Fruit fly (Drosophila melanogaster) whole organism, embryonic: ENCODE results near the gene SsRbeta.

Experiments used
- Bdp1 ChIP-seq: fragments of 200-800 bp; sonication (Bioruptor generic); optimal IDR thresholded peaks from 3 replicates; lab custom pipeline; 2016; ENCODE audit warnings: missing biosample characterization, missing genetic modification characterization
- CG10431 ChIP-seq: fragments of 200-800 bp; sonication (Bioruptor generic); optimal IDR thresholded peaks from 3 replicates; lab custom pipeline; 2018; ENCODE audit warnings: missing biosample characterization, mild to moderate bottlenecking, missing genetic modification characterization
- CG10543 ChIP-seq: fragments of 200-800 bp; sonication (Bioruptor generic); optimal IDR thresholded peaks from 3 replicates; lab custom pipeline; 2017; ENCODE audit warnings: missing biosample characterization, mild to moderate bottlenecking, missing genetic modification characterization, moderate library complexity
- CG10959 ChIP-seq: fragments of 200-800 bp; sonication (Bioruptor generic); IDR thresholded peaks from 2 replicates; pipeline ENCODE4 v1.3.6; 2022; ENCODE audit warnings: missing biosample characterization, missing genetic modification characterization
- CG11723 ChIP-seq: fragments of 200-800 bp; sonication (Bioruptor generic); optimal IDR thresholded peaks from 2 replicates; lab custom pipeline; 2017; ENCODE audit warnings: missing biosample characterization, mild to moderate bottlenecking, missing genetic modification characterization
- CG1233 ChIP-seq: fragments of 200-800 bp; sonication (Bioruptor generic); optimal IDR thresholded peaks from 4 replicates; lab custom pipeline; 2018; ENCODE audit warnings: missing biosample characterization, mild to moderate bottlenecking, missing genetic modification characterization
- CG13123 ChIP-seq: fragments of 200-800 bp; sonication (Bioruptor generic); optimal IDR thresholded peaks from 2 replicates; lab custom pipeline; 2016; ENCODE audit warnings: missing biosample characterization, missing genetic modification characterization
- CG13287 ChIP-seq: fragments of 200-800 bp; sonication (Bioruptor generic); IDR thresholded peaks from 2 replicates; pipeline ENCODE4 v1.3.6; 2022; ENCODE audit warnings: missing biosample characterization, missing genetic modification characterization; ENCODE audit not compliant: partially characterized antibody
- CG1529 ChIP-seq: fragments of 200-800 bp; sonication (Bioruptor generic); optimal IDR thresholded peaks from 3 replicates; lab custom pipeline; 2018; ENCODE audit warnings: missing biosample characterization, missing genetic modification characterization
- CG17328 ChIP-seq: fragments of 200-800 bp; sonication (Bioruptor generic); IDR thresholded peaks from 2 replicates; pipeline ENCODE4 v1.3.6; 2022; ENCODE audit warnings: missing biosample characterization, missing genetic modification characterization
- CG17568 ChIP-seq: fragments of 200-800 bp; sonication (Bioruptor generic); optimal IDR thresholded peaks from 2 replicates; lab custom pipeline; 2018; ENCODE audit warnings: missing biosample characterization, mild to moderate bottlenecking, missing genetic modification characterization, moderate library complexity
- CG1792 ChIP-seq: fragments of 200-800 bp; sonication (Bioruptor generic); optimal IDR thresholded peaks from 2 replicates; lab custom pipeline; 2016; ENCODE audit warnings: missing biosample characterization, missing genetic modification characterization
- CG2712 ChIP-seq: fragments of 200-800 bp; optimal IDR thresholded peaks from 3 replicates; lab custom pipeline; 2019; ENCODE audit warnings: missing biosample characterization, mild to moderate bottlenecking, missing genetic modification characterization, moderate library complexity
- CG2889 ChIP-seq: fragments of 200-800 bp; sonication (Bioruptor generic); IDR thresholded peaks from 3 replicates; pipeline ENCODE4 v1.3.6; 2022; ENCODE audit warnings: missing biosample characterization, missing genetic modification characterization
- CG33213 ChIP-seq: fragments of 200-800 bp; sonication (Bioruptor generic); optimal IDR thresholded peaks from 3 replicates; lab custom pipeline; 2016; ENCODE audit warnings: missing biosample characterization, missing genetic modification characterization
- CG9727 ChIP-seq: fragments of 200-800 bp; sonication (Bioruptor generic); optimal IDR thresholded peaks from 3 replicates; lab custom pipeline; 2017; ENCODE audit warnings: missing biosample characterization, mild to moderate bottlenecking, missing genetic modification characterization
- CoRest ChIP-seq: fragments of 200-800 bp; sonication (Bioruptor generic); optimal IDR thresholded peaks from 3 replicates; lab custom pipeline; 2018; ENCODE audit warnings: missing biosample characterization, mild to moderate bottlenecking, missing genetic modification characterization, moderate library complexity
- GATAe ChIP-seq: fragments of 200-800 bp; sonication (Bioruptor generic); conservative IDR thresholded peaks from 2 replicates; pipeline ENCODE4 v1.3.6; 2022; ENCODE audit warnings: missing biosample characterization, missing genetic modification characterization
- Gsc ChIP-seq: fragments of 200-800 bp; sonication (Bioruptor generic); IDR thresholded peaks from 2 replicates; pipeline ENCODE4 v1.3.6; 2022; ENCODE audit warnings: missing biosample characterization, missing genetic modification characterization
- Gug ChIP-seq: fragments of 200-800 bp; sonication (Bioruptor generic); IDR thresholded peaks from 4 replicates; pipeline ENCODE4 v1.3.6; 2022; ENCODE audit warnings: missing biosample characterization, missing genetic modification characterization
- HLHmδ ChIP-seq: fragments of 200-800 bp; sonication (Bioruptor generic); optimal IDR thresholded peaks from 2 replicates; lab custom pipeline; 2018; ENCODE audit warnings: missing biosample characterization, mild to moderate bottlenecking, missing genetic modification characterization, moderate library complexity
- Hr51 ChIP-seq, 2 experiments: fragments of 200-800 bp; sonication (Bioruptor generic); optimal IDR thresholded peaks; 2 replicates in 1 of 2; 3 replicates in 1 of 2; lab custom pipeline; 2016 to 2018; ENCODE audit warnings: missing biosample characterization in 2 of 2, missing genetic modification characterization in 2 of 2, mild to moderate bottlenecking in 1 of 2, moderate library complexity in 1 of 2
- Hr78 ChIP-seq, 2 experiments: fragments of 200-800 bp in 1 of 2; fragments of >200 bp in 1 of 2; sonication (Bioruptor generic) in 1 of 2; optimal IDR thresholded peaks; 2 replicates each; lab custom pipeline; 2017 to 2019; ENCODE audit warnings: missing biosample characterization in 2 of 2, missing genetic modification characterization in 2 of 2, mild to moderate bottlenecking in 1 of 2, moderate library complexity in 1 of 2
- Med ChIP-seq: fragments of 200-800 bp; sonication (Bioruptor generic); peaks from one replicate; lab custom pipeline; 2016; ENCODE audit warnings: missing biosample characterization, missing genetic modification characterization, mild to moderate bottlenecking, inconsistent platforms, moderate library complexity
- Meics ChIP-seq: fragments of 200-800 bp; sonication (Bioruptor generic); optimal IDR thresholded peaks from 2 replicates; lab custom pipeline; 2017; ENCODE audit warnings: missing biosample characterization, mild to moderate bottlenecking, missing genetic modification characterization
- Pdp1 ChIP-seq, 2 experiments: fragments of 200-800 bp; sonication (Bioruptor generic); optimal IDR thresholded peaks; 3 replicates each; lab custom pipeline; 2016; ENCODE audit warnings: missing biosample characterization in 2 of 2, missing genetic modification characterization in 2 of 2, mild to moderate bottlenecking in 1 of 2, moderate library complexity in 1 of 2
- Ptx1 ChIP-seq: fragments of 200-800 bp; sonication (Bioruptor generic); IDR thresholded peaks from 2 replicates; pipeline ENCODE4 v1.3.6; 2022; ENCODE audit warnings: missing biosample characterization, missing genetic modification characterization
- Side ChIP-seq: fragments of 200-800 bp; sonication (Bioruptor generic); optimal IDR thresholded peaks from 2 replicates; lab custom pipeline; 2016; ENCODE audit warnings: missing biosample characterization, missing genetic modification characterization
- Ssrp ChIP-seq: fragments of 200-800 bp; sonication (Bioruptor generic); optimal IDR thresholded peaks from 2 replicates; lab custom pipeline; 2018; ENCODE audit warnings: missing biosample characterization, mild to moderate bottlenecking, missing genetic modification characterization, moderate library complexity
- ara ChIP-seq: fragments of 200-800 bp; sonication (Bioruptor generic); IDR thresholded peaks from 2 replicates; pipeline ENCODE4 v1.3.6; 2022; ENCODE audit warnings: missing biosample characterization, missing genetic modification characterization
- ash1 ChIP-seq: fragments of 200-800 bp; sonication (Bioruptor generic); optimal IDR thresholded peaks from 2 replicates; lab custom pipeline; 2018; ENCODE audit warnings: missing biosample characterization, mild to moderate bottlenecking, missing genetic modification characterization
- cg ChIP-seq: fragments of 200-800 bp; sonication (Bioruptor generic); optimal IDR thresholded peaks from 3 replicates; lab custom pipeline; 2019; ENCODE audit warnings: missing biosample characterization, mild to moderate bottlenecking, missing genetic modification characterization, moderate library complexity
- dan ChIP-seq: fragments of 200-800 bp; sonication (Bioruptor generic); IDR thresholded peaks from 2 replicates; pipeline ENCODE4 v1.3.6; 2022; ENCODE audit warnings: missing biosample characterization, missing genetic modification characterization
- disco-r ChIP-seq: fragments of 200-800 bp; sonication (Bioruptor generic); optimal IDR thresholded peaks from 2 replicates; lab custom pipeline; 2016; ENCODE audit warnings: missing biosample characterization, missing genetic modification characterization
- ems ChIP-seq: fragments of 200-800 bp; sonication (Bioruptor generic); optimal IDR thresholded peaks from 3 replicates; lab custom pipeline; 2016; ENCODE audit warnings: missing biosample characterization, missing genetic modification characterization
- fd3F ChIP-seq: fragments of 200-800 bp; sonication (Bioruptor generic); optimal IDR thresholded peaks from 2 replicates; lab custom pipeline; 2018; ENCODE audit warnings: missing biosample characterization, mild to moderate bottlenecking, missing genetic modification characterization, moderate library complexity
- grau ChIP-seq: fragments of 200-800 bp; optimal IDR thresholded peaks from 3 replicates; lab custom pipeline; 2019; ENCODE audit warnings: missing biosample characterization, mild to moderate bottlenecking, missing genetic modification characterization, moderate library complexity
- gsb ChIP-seq: fragments of 200-800 bp; sonication (Bioruptor generic); IDR thresholded peaks from 2 replicates; pipeline ENCODE4 v1.3.6; 2022; ENCODE audit warnings: missing biosample characterization, missing genetic modification characterization
- h ChIP-seq: fragments of >200 bp; optimal IDR thresholded peaks from 2 replicates; lab custom pipeline; 2017
- kni ChIP-seq: fragments of 200-800 bp; sonication (Bioruptor generic); optimal IDR thresholded peaks from 3 replicates; lab custom pipeline; 2017; ENCODE audit warnings: mild to moderate bottlenecking, missing biosample characterization, missing genetic modification reagents, missing genetic modification characterization
- knrl ChIP-seq: fragments of 200-800 bp; sonication (Bioruptor generic); IDR thresholded peaks from 3 replicates; pipeline ENCODE4 v1.3.6; 2022; ENCODE audit warnings: missing biosample characterization, missing genetic modification characterization; ENCODE audit not compliant: partially characterized antibody
- mld ChIP-seq: fragments of 200-800 bp; sonication (Bioruptor generic); IDR thresholded peaks from 3 replicates; pipeline ENCODE4 v1.3.6; 2022; ENCODE audit warnings: missing biosample characterization, missing genetic modification characterization; ENCODE audit not compliant: partially characterized antibody
- nmo ChIP-seq: fragments of 200-800 bp; sonication (Bioruptor generic); optimal IDR thresholded peaks from 2 replicates; lab custom pipeline; 2018; ENCODE audit warnings: missing biosample characterization, mild to moderate bottlenecking, missing genetic modification characterization, moderate library complexity
- odd ChIP-seq: fragments of 200-800 bp; sonication (Bioruptor generic); optimal IDR thresholded peaks from 2 replicates; lab custom pipeline; 2017; ENCODE audit warnings: missing biosample characterization, mild to moderate bottlenecking, missing genetic modification characterization
- pita ChIP-seq: fragments of 200-800 bp; sonication (Bioruptor generic); optimal IDR thresholded peaks from 2 replicates; lab custom pipeline; 2017; ENCODE audit warnings: missing biosample characterization, mild to moderate bottlenecking, missing genetic modification characterization
- prd ChIP-seq, 3 experiments: fragments of >200 bp in 2 of 3; fragments of 200-800 bp in 1 of 3; sonication (Bioruptor generic) in 1 of 3; optimal IDR thresholded peaks in 2 of 3; IDR thresholded peaks in 1 of 3; 2 replicates in 2 of 3; 3 replicates in 1 of 3; pipeline versions ENCODE4 v1.3.6 to Lab custom; 2017 to 2022; ENCODE audit warnings: missing biosample characterization in 1 of 3, missing genetic modification characterization in 1 of 3
- seq ChIP-seq: fragments of 200-800 bp; sonication (Bioruptor generic); IDR thresholded peaks from 2 replicates; pipeline ENCODE4 v1.3.6; 2022; ENCODE audit warnings: missing biosample characterization, missing genetic modification characterization
- sob ChIP-seq: fragments of 200-800 bp; sonication (Bioruptor generic); IDR thresholded peaks from 2 replicates; pipeline ENCODE4 v1.3.6; 2022; ENCODE audit warnings: missing biosample characterization, missing genetic modification characterization
- usp ChIP-seq: fragments of >200 bp; optimal IDR thresholded peaks from 2 replicates; lab custom pipeline; 2017; ENCODE audit warnings: missing biosample characterization, missing genetic modification characterization
- wor ChIP-seq: fragments of 200-800 bp; sonication (Bioruptor generic); IDR thresholded peaks from 2 replicates; pipeline ENCODE4 v1.3.6; 2022; ENCODE audit warnings: missing biosample characterization, missing genetic modification characterization

SsRbeta gene

dm6 chr3L:16105528-16105927, 23.9 kb upstream of the SsRbeta start, which contains the start of the genes IntS9 and CG43295 (continued):
- TF ChIP-seq dan (GFP tag; lab: Robert Waterston, UW) (no peak; the same call in 1 of the 2 replicates), HLHmδ (no peak), cg (GFP tag; lab: Kevin White, UChicago) (no peak), CG33213 (GFP tag; lab: Kevin White, UChicago) (peak; percentile 77), ems (peak; percentile 79), CG13123 (GFP tag; lab: Kevin White, UChicago) (peak; percentile 82), CG2889 (GFP tag; lab: Robert Waterston, UW) (peak; percentile 67; the same call in 2 of the 3 replicates), GATAe (GFP tag; lab: Robert Waterston, UW) (peak; percentile 46), kni (no peak), CG17568 (GFP tag; lab: Kevin White, UChicago) (no peak), Meics (GFP tag; lab: Kevin White, UChicago) (peak; percentile 69), CG10959 (GFP tag; lab: Robert Waterston, UW) (peak; percentile 85), mld (GFP tag; lab: Robert Waterston, UW) (no peak), ash1 (GFP tag; lab: Kevin White, UChicago) (no peak), fd3F (GFP tag; lab: Kevin White, UChicago) (peak; percentile 58), Side (GFP tag; lab: Kevin White, UChicago) (peak; percentile 87), CG9727 (GFP tag; lab: Kevin White, UChicago) (peak; percentile 78), CG1529 (no peak), h (lab: Kevin White, UChicago) (no peak), Ssrp (peak; percentile 78), grau (tag; lab: Kevin White, UChicago) (no peak), Hr51 (GFP tag; optimal IDR thresholded peaks at IDR 0.05; lab: Kevin White, UChicago) (peak in 1 of 2 experiments; percentile 75), CG1792 (GFP tag; lab: Kevin White, UChicago) (peak; percentile 69), CG10543 (GFP tag; lab: Kevin White, UChicago) (no peak), Med (peak; percentile 98), CG17328 (GFP tag; lab: Robert Waterston, UW) (peak; percentile 90), Bdp1 (GFP tag; lab: Kevin White, UChicago) (peak; percentile 80), CG1233 (peak; percentile 58), Pdp1 (GFP tag; optimal IDR thresholded peaks at IDR 0.05; lab: Kevin White, UChicago) (peak; percentile 85), Hr78 (GFP tag; optimal IDR thresholded peaks at IDR 0.05; lab: Kevin White, UChicago) (no peak), sob (peak; percentile 78), seq (GFP tag; lab: Robert Waterston, UW) (peak; percentile 79), usp (GFP tag; lab: Kevin White, UChicago) (no peak), disco-r (GFP tag; lab: Kevin White, UChicago) (peak; percentile 46), ara (peak; percentile 87), CG2712 (tag; lab: Kevin White, UChicago) (no peak), knrl (GFP tag; lab: Robert Waterston, UW) (peak; percentile 57; the same call in 2 of the 3 replicates), CG10431 (GFP tag; lab: Kevin White, UChicago) (no peak), Ptx1 (GFP tag; lab: Robert Waterston, UW) (peak; percentile 88), wor (peak; percentile 69), prd (optimal IDR thresholded peaks at IDR 0.05; lab: Kevin White, UChicago) (no peak), prd (GFP tag; IDR thresholded peaks at IDR 0.05; lab: Robert Waterston, UW) (peak; percentile 93), pita (GFP tag; lab: Kevin White, UChicago) (no peak), Gsc (GFP tag; lab: Robert Waterston, UW) (peak; percentile 56; the same call in 1 of the 2 replicates), CG13287 (GFP tag; lab: Robert Waterston, UW) (peak; percentile 66), odd (GFP tag; lab: Kevin White, UChicago) (no peak), nmo (GFP tag; lab: Kevin White, UChicago) (peak; percentile 75), CoRest (no peak), CG11723 (GFP tag; lab: Kevin White, UChicago) (no peak), gsb (no peak), Gug (GFP tag; lab: Robert Waterston, UW) (peak; percentile 68)
